Fruit fly (Drosophila melanogaster) whole organism, embryonic: ENCODE measurements around the gene CG34253.

Source experiments
- Blimp-1 ChIP-seq: fragments of 200-800 bp; sonication (Bioruptor generic); optimal IDR thresholded peaks from 3 replicates; lab custom pipeline; 2018; ENCODE audit warnings: missing biosample characterization, missing genetic modification characterization, mild to moderate bottlenecking, moderate library complexity, missing genetic modification reagents
- CG10274 ChIP-seq: fragments of 200-800 bp; sonication (Bioruptor generic); optimal IDR thresholded peaks from 3 replicates; lab custom pipeline; 2017; ENCODE audit warnings: missing biosample characterization, mild to moderate bottlenecking, missing genetic modification characterization
- CG12769 ChIP-seq: fragments of 200-800 bp; sonication (Bioruptor generic); optimal IDR thresholded peaks from 2 replicates; lab custom pipeline; 2019; ENCODE audit warnings: missing biosample characterization, mild to moderate bottlenecking, missing genetic modification characterization, moderate library complexity
- CG15073 ChIP-seq: fragments of 200-800 bp; sonication (Bioruptor generic); optimal IDR thresholded peaks from 2 replicates; lab custom pipeline; 2016; ENCODE audit warnings: missing biosample characterization, missing genetic modification characterization
- CG16813 ChIP-seq: fragments of 200-800 bp; sonication (Bioruptor generic); IDR thresholded peaks from 3 replicates; pipeline ENCODE4 v1.3.6; 2022; ENCODE audit warnings: missing biosample characterization, missing genetic modification characterization; ENCODE audit not compliant: partially characterized antibody
- CG2120 ChIP-seq: fragments of 200-800 bp; sonication (Bioruptor generic); optimal IDR thresholded peaks from 3 replicates; lab custom pipeline; 2016; ENCODE audit warnings: missing biosample characterization, missing genetic modification characterization
- CG31388 ChIP-seq: fragments of 200-800 bp; sonication (Bioruptor generic); optimal IDR thresholded peaks from 2 replicates; lab custom pipeline; 2016; ENCODE audit warnings: missing biosample characterization, missing genetic modification characterization
- CG32767 ChIP-seq: fragments of 200-800 bp; sonication (Bioruptor generic); IDR thresholded peaks from 2 replicates; pipeline ENCODE4 v1.3.6; 2022; ENCODE audit warnings: missing biosample characterization, missing genetic modification characterization
- CG7357 ChIP-seq: fragments of 200-800 bp; sonication (Bioruptor generic); IDR thresholded peaks from 3 replicates; pipeline ENCODE4 v1.3.6; 2022; ENCODE audit warnings: missing biosample characterization, missing genetic modification characterization
- CG7372 ChIP-seq: fragments of 200-800 bp; sonication (Bioruptor generic); IDR thresholded peaks from 2 replicates; pipeline ENCODE4 v1.3.6; 2022; ENCODE audit warnings: missing biosample characterization, missing genetic modification characterization
- CG7963 ChIP-seq: fragments of 200-800 bp; sonication (Bioruptor generic); IDR thresholded peaks from 3 replicates; pipeline ENCODE4 v1.3.6; 2022; ENCODE audit warnings: missing biosample characterization, missing genetic modification characterization; ENCODE audit not compliant: partially characterized antibody
- D19B ChIP-seq: fragments of 200-800 bp; sonication (Bioruptor generic); optimal IDR thresholded peaks from 2 replicates; lab custom pipeline; 2017; ENCODE audit warnings: missing biosample characterization, mild to moderate bottlenecking, missing genetic modification characterization
- ERR ChIP-seq: fragments of 200-800 bp; sonication (Bioruptor generic); optimal IDR thresholded peaks from 2 replicates; lab custom pipeline; 2016; ENCODE audit warnings: missing biosample characterization, missing genetic modification characterization
- Ets65A ChIP-seq: fragments of 200-800 bp; sonication (Bioruptor generic); peaks from one replicate; lab custom pipeline; 2016; ENCODE audit warnings: missing biosample characterization, missing genetic modification characterization
- GATAe ChIP-seq: fragments of 200-800 bp; sonication (Bioruptor generic); conservative IDR thresholded peaks from 2 replicates; pipeline ENCODE4 v1.3.6; 2022; ENCODE audit warnings: missing biosample characterization, missing genetic modification characterization
- Hr3 ChIP-seq: fragments of 200-800 bp; sonication (Bioruptor generic); optimal IDR thresholded peaks from 3 replicates; lab custom pipeline; 2016; ENCODE audit warnings: missing biosample characterization, missing genetic modification characterization
- Jarid2 ChIP-seq: fragments of 200-800 bp; sonication (Bioruptor generic); optimal IDR thresholded peaks from 3 replicates; lab custom pipeline; 2017; ENCODE audit warnings: mild to moderate bottlenecking, missing biosample characterization, missing genetic modification reagents, missing genetic modification characterization
- Myb ChIP-seq: fragments of 200-800 bp; sonication (Bioruptor generic); optimal IDR thresholded peaks from 2 replicates; lab custom pipeline; 2016; ENCODE audit warnings: missing biosample characterization, missing genetic modification characterization
- NFAT ChIP-seq: fragments of 200-800 bp; sonication (Bioruptor generic); IDR thresholded peaks from 2 replicates; pipeline ENCODE4 v1.3.6; 2022; ENCODE audit warnings: missing biosample characterization, missing genetic modification characterization
- Neu2 ChIP-seq: fragments of 200-800 bp; sonication (Bioruptor generic); optimal IDR thresholded peaks from 3 replicates; lab custom pipeline; 2016; ENCODE audit warnings: missing biosample characterization, missing genetic modification characterization, borderline replicate concordance
- Side ChIP-seq: fragments of 200-800 bp; sonication (Bioruptor generic); optimal IDR thresholded peaks from 2 replicates; lab custom pipeline; 2016; ENCODE audit warnings: missing biosample characterization, missing genetic modification characterization
- Trl ChIP-seq, 3 experiments: fragments of >200 bp in 2 of 3; fragments of 200-800 bp in 1 of 3; sonication (Bioruptor generic) in 1 of 3; optimal IDR thresholded peaks; 2 replicates in 1 of 3; 3 replicates in 2 of 3; lab custom pipeline; 2016 to 2017; ENCODE audit warnings: missing biosample characterization in 1 of 3, missing genetic modification characterization in 1 of 3
- ash1 ChIP-seq: fragments of 200-800 bp; sonication (Bioruptor generic); optimal IDR thresholded peaks from 2 replicates; lab custom pipeline; 2018; ENCODE audit warnings: missing biosample characterization, mild to moderate bottlenecking, missing genetic modification characterization
- bowl ChIP-seq: fragments of 200-800 bp; sonication (Bioruptor generic); IDR thresholded peaks from 2 replicates; pipeline ENCODE4 v1.3.6; 2022; ENCODE audit warnings: missing biosample characterization, missing genetic modification characterization
- cad ChIP-seq: fragments of >200 bp; optimal IDR thresholded peaks from 2 replicates; lab custom pipeline; 2017; ENCODE audit warnings: missing biosample characterization, missing genetic modification characterization
- cg ChIP-seq: fragments of 200-800 bp; sonication (Bioruptor generic); optimal IDR thresholded peaks from 3 replicates; lab custom pipeline; 2019; ENCODE audit warnings: missing biosample characterization, mild to moderate bottlenecking, missing genetic modification characterization, moderate library complexity
- croc ChIP-seq: fragments of 200-800 bp; sonication (Bioruptor generic); conservative IDR thresholded peaks from 3 replicates; pipeline ENCODE4 v1.3.6; 2022; ENCODE audit warnings: missing biosample characterization, missing genetic modification characterization
- dimm ChIP-seq: fragments of 200-800 bp; sonication (Bioruptor generic); IDR thresholded peaks from 2 replicates; pipeline ENCODE4 v1.3.6; 2022; ENCODE audit warnings: missing biosample characterization, missing genetic modification characterization
- dysf ChIP-seq: fragments of 200-800 bp; sonication (Bioruptor generic); IDR thresholded peaks from 3 replicates; pipeline ENCODE4 v1.3.6; 2022; ENCODE audit warnings: missing biosample characterization, missing genetic modification characterization
- ewg ChIP-seq: fragments of 200-800 bp; sonication (Bioruptor generic); optimal IDR thresholded peaks from 3 replicates; lab custom pipeline; 2017; ENCODE audit warnings: mild to moderate bottlenecking, missing biosample characterization, missing genetic modification reagents, missing genetic modification characterization
- ftz-f1 ChIP-seq: fragments of 200-800 bp; sonication (Bioruptor generic); optimal IDR thresholded peaks from 2 replicates; lab custom pipeline; 2016; ENCODE audit warnings: missing biosample characterization, missing genetic modification characterization
- grau ChIP-seq: fragments of 200-800 bp; optimal IDR thresholded peaks from 3 replicates; lab custom pipeline; 2019; ENCODE audit warnings: missing biosample characterization, mild to moderate bottlenecking, missing genetic modification characterization, moderate library complexity
- ham ChIP-seq: fragments of 200-800 bp; sonication (Bioruptor generic); IDR thresholded peaks from 2 replicates; pipeline ENCODE4 v1.3.6; 2022; ENCODE audit warnings: missing biosample characterization, missing genetic modification characterization
- ind ChIP-seq: fragments of 200-800 bp; sonication (Bioruptor generic); optimal IDR thresholded peaks from 3 replicates; lab custom pipeline; 2016; ENCODE audit warnings: missing biosample characterization, missing genetic modification characterization
- inv ChIP-seq: fragments of 200-800 bp; sonication (Bioruptor generic); IDR thresholded peaks from 2 replicates; pipeline ENCODE4 v1.3.6; 2022; ENCODE audit warnings: missing biosample characterization, missing genetic modification characterization; ENCODE audit not compliant: partially characterized antibody
- nerfin-2 ChIP-seq: fragments of 200-800 bp; sonication (Bioruptor generic); IDR thresholded peaks from 2 replicates; pipeline ENCODE4 v1.3.6; 2022; ENCODE audit warnings: missing biosample characterization, missing genetic modification characterization; ENCODE audit not compliant: partially characterized antibody
- pros ChIP-seq: fragments of 200-800 bp; sonication (Bioruptor generic); optimal IDR thresholded peaks from 3 replicates; lab custom pipeline; 2019; ENCODE audit warnings: missing biosample characterization, mild to moderate bottlenecking, missing genetic modification characterization, moderate library complexity
- salm ChIP-seq: fragments of 200-800 bp; sonication (Bioruptor generic); optimal IDR thresholded peaks from 2 replicates; lab custom pipeline; 2018; ENCODE audit warnings: missing biosample characterization, mild to moderate bottlenecking, missing genetic modification characterization
- sd ChIP-seq: fragments of 200-800 bp; sonication (Bioruptor generic); optimal IDR thresholded peaks from 3 replicates; lab custom pipeline; 2018; ENCODE audit warnings: missing biosample characterization, mild to moderate bottlenecking, missing genetic modification characterization, moderate library complexity
- sens ChIP-seq: fragments of 200-800 bp; sonication (Bioruptor generic); peaks from one replicate; lab custom pipeline; 2016; ENCODE audit warnings: missing biosample characterization, missing genetic modification characterization
- zfh2 ChIP-seq: fragments of 200-800 bp; sonication (Bioruptor generic); optimal IDR thresholded peaks from 2 replicates; lab custom pipeline; 2016; ENCODE audit warnings: missing biosample characterization, missing genetic modification characterization

Gene CG34253

dm6 chr3L:18057752-18058518, 29.2 kb downstream of the CG34253 start (continued):
- TF ChIP-seq dimm (no peak), grau (peak; percentile 12), croc (GFP tag; lab: Robert Waterston, UW) (no peak)

- TF ChIP-seq CG15073 (no peak), Trl (optimal IDR thresholded peaks at IDR 0.05; lab: Kevin White, UChicago) (peak in 1 of 2 experiments; percentile 4), Trl (GFP tag; optimal IDR thresholded peaks at IDR 0.05; lab: Kevin White, UChicago) (no peak), ftz-f1 (GFP tag; lab: Kevin White, UChicago) (peak; percentile 94), cg (GFP tag; lab: Kevin White, UChicago) (peak; percentile 31), nerfin-2 (GFP tag; lab: Robert Waterston, UW) (no peak), CG12769 (peak; percentile 27), sd (tag; lab: Kevin White, UChicago) (peak; percentile 56)
Observed at dm6 chr3L:18057033-18057432, 30.1 kb downstream of the CG34253 start.

- TF ChIP-seq D19B (GFP tag; lab: Kevin White, UChicago) (peak; percentile 21), sens (GFP tag; lab: Kevin White, UChicago) (peak; percentile 15), ftz-f1 (GFP tag; lab: Kevin White, UChicago) (peak; percentile 81), CG12769 (peak; percentile 14), zfh2 (GFP tag; lab: Kevin White, UChicago) (peak; percentile 16), CG7357 (GFP tag; lab: Robert Waterston, UW) (no peak), Ets65A (GFP tag; lab: Kevin White, UChicago) (peak; percentile 59), ham (GFP tag; lab: Robert Waterston, UW) (0 out of 2 replicates have a peak, but pooled peaks have one; percentile 8), ash1 (GFP tag; lab: Kevin White, UChicago) (no peak), CG10274 (GFP tag; lab: Kevin White, UChicago) (peak; percentile 68), CG2120 (peak; percentile 23), dysf (GFP tag; lab: Robert Waterston, UW) (no peak)
Observed at dm6 chr3L:18046590-18047158, 40.4 kb downstream of the CG34253 start.

- TF ChIP-seq Blimp-1 (GFP tag; lab: Kevin White, UChicago) (peak; percentile 32), CG7372 (GFP tag; lab: Robert Waterston, UW) (peak; percentile 60), inv (GFP tag; lab: Robert Waterston, UW) (0 out of 2 replicates have a peak, but pooled peaks have one; percentile 15), CG16813 (GFP tag; lab: Robert Waterston, UW) (no peak)
Observed at dm6 chr3L:18044333-18045043, 42.6 kb downstream of the CG34253 start.

dm6 chr3L:18042433-18042832, 44.7 kb downstream of the CG34253 start, which contains the start of gene CG42393:
Gene CG42393, plus strand, starts transcription at chr3L:18042733.
- TF ChIP-seq CG7963 (GFP tag; lab: Robert Waterston, UW) (no peak), pros (GFP tag; lab: Kevin White, UChicago) (no peak), CG32767 (no peak), NFAT (GFP tag; lab: Robert Waterston, UW) (no peak), salm (tag; lab: Kevin White, UChicago) (no peak), Hr3 (GFP tag; lab: Kevin White, UChicago) (no peak), ind (no peak), Neu2 (GFP tag; lab: Kevin White, UChicago) (no peak), bowl (no peak), cad (GFP tag; lab: Kevin White, UChicago) (no peak), CG31388 (GFP tag; lab: Kevin White, UChicago) (no peak), Myb (GFP tag; lab: Kevin White, UChicago) (no peak), GATAe (no peak), ewg (no peak), Jarid2 (GFP tag; lab: Kevin White, UChicago) (no peak), Side (no peak), D19B (GFP tag; lab: Kevin White, UChicago) (no peak), ERR (no peak)
